Fruit fly (Drosophila melanogaster) whole organism, adult: ENCODE data around the gene CG18304.

Source experiments
- CG11617 ChIP-seq: fragments of 200-800 bp; sonication (Bioruptor generic); optimal IDR thresholded peaks from 2 replicates; lab custom pipeline; 2017; ENCODE audit warnings: mild to moderate bottlenecking, missing biosample characterization, missing genetic modification reagents, missing genetic modification characterization
- CG12768 ChIP-seq: fragments of 200-800 bp; sonication (Bioruptor generic); optimal IDR thresholded peaks from 2 replicates; lab custom pipeline; 2017; ENCODE audit warnings: missing biosample characterization, missing genetic modification characterization, mild to moderate bottlenecking, moderate library complexity, missing genetic modification reagents
- CG14711 ChIP-seq: fragments of 200-800 bp; sonication (Bioruptor generic); optimal IDR thresholded peaks from 2 replicates; lab custom pipeline; 2018; ENCODE audit warnings: missing biosample characterization, mild to moderate bottlenecking, missing genetic modification characterization, moderate library complexity
- CG1620 ChIP-seq: fragments of 200-800 bp; sonication (Bioruptor generic); optimal IDR thresholded peaks from 2 replicates; lab custom pipeline; 2016; ENCODE audit warnings: missing biosample characterization, missing genetic modification characterization
- CG33017 ChIP-seq: fragments of 200-800 bp; sonication (Bioruptor generic); optimal IDR thresholded peaks from 2 replicates; lab custom pipeline; 2018; ENCODE audit warnings: missing biosample characterization, mild to moderate bottlenecking, missing genetic modification characterization, moderate library complexity
- CG5204 ChIP-seq: fragments of 200-800 bp; sonication (Bioruptor generic); optimal IDR thresholded peaks from 2 replicates; lab custom pipeline; 2016; ENCODE audit warnings: missing biosample characterization, missing genetic modification characterization
- CG7045 ChIP-seq: fragments of 200-800 bp; sonication (Bioruptor generic); optimal IDR thresholded peaks from 2 replicates; lab custom pipeline; 2017; ENCODE audit warnings: missing biosample characterization, mild to moderate bottlenecking, missing genetic modification characterization
- CG7101 ChIP-seq: fragments of 200-800 bp; sonication (Bioruptor generic); optimal IDR thresholded peaks from 2 replicates; lab custom pipeline; 2018; ENCODE audit warnings: missing biosample characterization, mild to moderate bottlenecking, missing genetic modification characterization, moderate library complexity
- Clk ChIP-seq: fragments of 200-800 bp; sonication (Bioruptor generic); optimal IDR thresholded peaks from 2 replicates; lab custom pipeline; 2017; ENCODE audit warnings: missing biosample characterization, missing genetic modification characterization
- Crg-1 ChIP-seq: fragments of 200-800 bp; sonication (Bioruptor generic); optimal IDR thresholded peaks from 2 replicates; lab custom pipeline; 2016; ENCODE audit warnings: missing biosample characterization, missing genetic modification characterization
- Hr96 ChIP-seq: fragments of 200-800 bp; sonication (Bioruptor generic); optimal IDR thresholded peaks from 2 replicates; lab custom pipeline; 2016; ENCODE audit warnings: missing biosample characterization, missing genetic modification characterization
- Mnt ChIP-seq: fragments of 200-800 bp; sonication (Bioruptor generic); optimal IDR thresholded peaks from 2 replicates; lab custom pipeline; 2016; ENCODE audit warnings: missing biosample characterization, mild to moderate bottlenecking, missing genetic modification characterization
- bab1 ChIP-seq: fragments of 200-800 bp; sonication (Bioruptor generic); optimal IDR thresholded peaks from 3 replicates; lab custom pipeline; 2019; ENCODE audit warnings: missing biosample characterization, mild to moderate bottlenecking, missing genetic modification characterization, moderate library complexity
- cic ChIP-seq: fragments of 200-800 bp; sonication (Bioruptor generic); optimal IDR thresholded peaks from 2 replicates; lab custom pipeline; 2017; ENCODE audit warnings: missing biosample characterization, mild to moderate bottlenecking, missing genetic modification characterization, moderate library complexity
- cnc ChIP-seq, 2 experiments: fragments of >200 bp; optimal IDR thresholded peaks; 2 replicates each; lab custom pipeline; 2017
- kay ChIP-seq: fragments of 200-800 bp; sonication (Bioruptor generic); peaks from one replicate; lab custom pipeline; 2016; ENCODE audit warnings: missing biosample characterization, missing genetic modification characterization, borderline replicate concordance
- ovo ChIP-seq: fragments of 200-800 bp; sonication (Bioruptor generic); optimal IDR thresholded peaks from 2 replicates; lab custom pipeline; 2016; ENCODE audit warnings: missing biosample characterization, missing genetic modification characterization
- pad ChIP-seq: fragments of 200-800 bp; sonication (Bioruptor generic); optimal IDR thresholded peaks from 3 replicates; lab custom pipeline; 2017; ENCODE audit warnings: missing biosample characterization, missing genetic modification characterization, mild to moderate bottlenecking, moderate library complexity, missing genetic modification reagents
- tj ChIP-seq: fragments of 200-800 bp; sonication (Bioruptor generic); optimal IDR thresholded peaks from 3 replicates; lab custom pipeline; 2017; ENCODE audit warnings: missing biosample characterization, mild to moderate bottlenecking, missing genetic modification characterization, moderate library complexity
- toe ChIP-seq: fragments of 200-800 bp; sonication (Bioruptor generic); optimal IDR thresholded peaks from 2 replicates; lab custom pipeline; 2016; ENCODE audit warnings: missing biosample characterization, missing genetic modification characterization

Gene CG18304

DNA sequence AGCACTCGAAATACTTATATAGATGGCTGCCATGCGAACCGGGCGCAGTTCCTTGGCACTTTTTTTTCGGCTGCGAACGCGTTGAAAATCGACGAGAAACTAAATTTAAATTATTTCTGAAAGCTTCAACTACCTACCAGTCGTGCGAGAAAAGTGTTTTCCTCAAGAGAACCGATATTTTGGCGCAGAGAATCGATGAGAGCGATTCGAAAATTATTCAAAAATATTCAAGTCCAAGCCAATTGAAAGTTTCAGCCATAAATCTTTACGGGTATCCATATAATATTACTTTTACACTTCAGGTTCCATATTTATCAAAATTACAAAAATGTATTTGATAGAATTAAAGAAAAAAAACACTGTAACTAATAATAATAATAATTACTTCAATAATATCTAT, at the start of gene CG18304:
Gene CG18304 (minus strand): TSS at position 101 of the 400 bp plus-strand sequence.
- TF ChIP-seq Mnt (GFP tag; lab: Kevin White, UChicago) (no peak), cnc (optimal IDR thresholded peaks at IDR 0.05; lab: Kevin White, UChicago) (no peak), kay (GFP tag; lab: Kevin White, UChicago) (no peak), CG12768 (no peak), ovo (GFP tag; lab: Kevin White, UChicago) (no peak), toe (no peak), tj (no peak), CG33017 (no peak), Hr96 (no peak), CG5204 (no peak), CG14711 (no peak), Clk (GFP tag; lab: Kevin White, UChicago) (no peak)

DNA sequence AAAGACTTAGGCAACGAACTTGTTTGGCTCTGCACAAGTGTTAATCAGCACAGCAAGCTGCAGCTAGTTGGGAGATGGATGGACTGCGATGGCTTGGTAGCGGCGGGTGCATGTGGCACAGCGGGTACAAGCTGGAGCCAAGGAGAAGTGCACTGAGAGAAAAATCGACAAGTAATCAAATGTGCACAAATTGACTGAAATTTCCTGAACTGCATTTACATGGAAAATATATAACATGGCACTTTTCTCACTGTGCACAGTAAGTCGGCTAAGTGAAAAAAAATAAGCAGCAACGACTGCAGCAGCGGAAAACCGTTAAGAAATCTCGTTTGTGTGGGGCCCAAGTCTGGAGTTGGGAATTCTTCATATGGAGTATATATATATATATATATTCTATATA, 48.5 kb upstream of the CG18304 start:
- TF ChIP-seq CG11617 (GFP tag; lab: Kevin White, UChicago) = no peak
- TF ChIP-seq Clk (GFP tag; lab: Kevin White, UChicago) = no peak
- no peak for TF ChIP-seq bab1 (GFP tag; lab: Kevin White, UChicago)
- TF ChIP-seq ovo (GFP tag; lab: Kevin White, UChicago) = no peak
- TF ChIP-seq Crg-1 (GFP tag; lab: Kevin White, UChicago) = no peak
- TF ChIP-seq toe = no peak
- TF ChIP-seq CG7045 = no peak
- no peak for TF ChIP-seq CG1620 (GFP tag; lab: Kevin White, UChicago)

dm6 chr2L:6971597-6972036, 29.0 kb upstream of the CG18304 start, which contains the start of gene snRNP-U1-70K:
TSS of gene snRNP-U1-70K (minus strand) at chr2L:6971737.
- TF ChIP-seq cic (GFP tag; lab: Kevin White, UChicago) (peak; percentile 0), Crg-1 (GFP tag; lab: Kevin White, UChicago) (no peak), CG5204 (no peak), CG14711 (no peak), CG11617 (GFP tag; lab: Kevin White, UChicago) (no peak), Mnt (GFP tag; lab: Kevin White, UChicago) (peak; percentile 30), ovo (GFP tag; lab: Kevin White, UChicago) (peak; percentile 25), tj (peak; percentile 46), CG1620 (GFP tag; lab: Kevin White, UChicago) (no peak), toe (no peak), pad (GFP tag; lab: Kevin White, UChicago) (peak; percentile 98)

dm6 chr2L:6970813-6971212, 28.2 kb upstream of the CG18304 start:
- TF ChIP-seq Clk (GFP tag; lab: Kevin White, UChicago) (no peak), CG33017 (no peak), bab1 (GFP tag; lab: Kevin White, UChicago) (no peak), CG1620 (GFP tag; lab: Kevin White, UChicago) (no peak), toe (no peak), CG14711 (no peak), ovo (GFP tag; lab: Kevin White, UChicago) (no peak), cnc (optimal IDR thresholded peaks at IDR 0.05; lab: Kevin White, UChicago) (no peak), Mnt (GFP tag; lab: Kevin White, UChicago) (no peak), CG7045 (no peak), CG5204 (no peak), kay (GFP tag; lab: Kevin White, UChicago) (no peak), tj (no peak), CG11617 (GFP tag; lab: Kevin White, UChicago) (no peak), pad (GFP tag; lab: Kevin White, UChicago) (no peak), Hr96 (no peak)

DNA sequence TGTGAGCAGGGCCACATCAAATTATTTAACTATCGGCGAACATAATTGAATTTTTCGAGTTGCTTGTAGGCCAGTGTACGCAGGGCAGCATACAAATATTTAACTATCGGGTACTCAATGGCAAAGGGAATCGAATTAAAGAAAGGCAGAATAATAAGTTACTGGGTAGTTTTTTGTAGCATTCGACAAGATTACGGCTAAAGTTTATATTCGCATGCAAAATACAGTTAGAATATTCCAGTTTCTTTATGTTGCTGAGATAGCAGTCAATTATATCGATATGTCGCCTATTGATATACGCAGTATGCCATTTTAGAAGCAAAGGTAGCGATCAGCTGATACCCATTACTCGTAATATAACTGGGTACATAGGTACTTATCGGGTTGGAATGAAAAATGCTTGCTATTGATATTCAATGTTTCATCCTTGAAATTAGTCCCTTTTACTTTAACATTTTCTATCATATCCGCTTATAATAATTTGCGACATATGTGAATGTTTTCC, 25.5 kb upstream of the CG18304 start:
- peak; percentile 2 for TF ChIP-seq CG14711
- no peak for TF ChIP-seq cic (GFP tag; lab: Kevin White, UChicago)
- peak; percentile 40 for TF ChIP-seq pad (GFP tag; lab: Kevin White, UChicago)
- TF ChIP-seq ovo (GFP tag; lab: Kevin White, UChicago) = no peak
- TF ChIP-seq Clk (GFP tag; lab: Kevin White, UChicago) = no peak
- TF ChIP-seq Mnt (GFP tag; lab: Kevin White, UChicago) = no peak
- TF ChIP-seq CG5204 = no peak
- no peak for TF ChIP-seq CG1620 (GFP tag; lab: Kevin White, UChicago)
- TF ChIP-seq CG33017 = peak; percentile 24
- no peak for TF ChIP-seq Hr96
- TF ChIP-seq tj = peak; percentile 36
- peak; percentile 28 for TF ChIP-seq CG7101
- TF ChIP-seq CG11617 (GFP tag; lab: Kevin White, UChicago) = peak; percentile 51
- TF ChIP-seq cnc (optimal IDR thresholded peaks at IDR 0.05; lab: Kevin White, UChicago) = no peak
- peak; percentile 29 for TF ChIP-seq bab1 (GFP tag; lab: Kevin White, UChicago)

DNA sequence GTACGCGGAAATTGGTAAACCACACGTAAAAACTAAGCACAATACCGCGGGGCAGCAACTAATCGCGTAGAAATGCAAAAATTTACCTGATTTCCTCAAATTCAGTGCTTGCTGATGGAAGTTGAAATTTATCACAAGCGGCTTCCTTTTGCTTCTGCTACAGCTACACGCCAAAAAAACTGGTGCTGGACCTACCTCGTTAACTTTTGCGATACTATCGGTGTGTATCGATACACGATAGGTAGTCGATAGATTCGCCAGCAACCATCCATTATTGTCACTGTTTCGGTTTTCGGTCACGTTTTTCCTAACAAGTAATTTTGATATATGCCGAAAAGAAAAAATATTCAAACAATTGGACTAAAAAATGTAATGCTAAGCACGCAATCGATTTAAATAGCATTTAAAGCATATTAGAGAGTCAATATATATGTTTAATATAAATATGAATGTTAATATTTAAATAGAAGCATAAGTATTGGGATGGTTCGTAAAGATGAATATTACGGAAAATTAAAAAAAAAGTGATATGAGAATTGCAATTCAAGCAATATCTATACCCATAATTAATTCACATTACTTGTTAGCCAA, 24.9 kb upstream of the CG18304 start, which contains the start of gene Sumo:
Gene Sumo (minus strand): TSS at position 223 of the 591 bp plus-strand sequence.
- TF ChIP-seq kay (GFP tag; lab: Kevin White, UChicago) (no peak), CG7045 (no peak), cic (GFP tag; lab: Kevin White, UChicago) (no peak), CG11617 (GFP tag; lab: Kevin White, UChicago) (no peak), Crg-1 (GFP tag; lab: Kevin White, UChicago) (no peak), CG1620 (GFP tag; lab: Kevin White, UChicago) (no peak), Hr96 (peak; percentile 72), CG12768 (no peak), CG14711 (no peak), toe (no peak), bab1 (GFP tag; lab: Kevin White, UChicago) (peak; percentile 11), cnc (optimal IDR thresholded peaks at IDR 0.05; lab: Kevin White, UChicago) (no peak), CG33017 (no peak), CG7101 (no peak), Clk (GFP tag; lab: Kevin White, UChicago) (peak; percentile 14), CG5204 (no peak), pad (GFP tag; lab: Kevin White, UChicago) (peak; percentile 22), Mnt (GFP tag; lab: Kevin White, UChicago) (peak; percentile 37), ovo (GFP tag; lab: Kevin White, UChicago) (no peak), tj (no peak)
